Worm (Caenorhabditis elegans): ENCODE measurements around the gene cyp-34A2.
A peak's percentile ranks its signal among the peaks of the same experiment; 100 is the strongest.

The cyp-34A2 gene

ce11 chrV:15323417-15323816 lies 32.5 kb upstream of the cyp-34A2 start:
- TF ChIP-seq elt-2 (tag; optimal IDR thresholded peaks at IDR 0.05): peak; percentile 84
- peak; percentile 33 for TF ChIP-seq pqm-1 (tag; optimal IDR thresholded peaks at IDR 0.05)
- TF ChIP-seq ceh-82 (tag; optimal IDR thresholded peaks at IDR 0.05): no peak
- TF ChIP-seq dpl-1 (GFP tag; optimal IDR thresholded peaks at IDR 0.05): no peak
- TF ChIP-seq jun-1 (tag; optimal IDR thresholded peaks at IDR 0.05): peak; percentile 13
- no peak for TF ChIP-seq nhr-90 (tag; optimal IDR thresholded peaks at IDR 0.05; ENCODE audit: poor library complexity)

- TF ChIP-seq elt-2 (tag; optimal IDR thresholded peaks at IDR 0.05): peak; percentile 73
Observed at ce11 chrV:15322653-15323052, 31.8 kb upstream of the cyp-34A2 start, which contains the start of gene nhr-247. Gene nhr-247 (plus strand): TSS chrV:15322982.

ce11 chrV:15318638-15319037 lies 27.7 kb upstream of the cyp-34A2 start, which contains the start of gene nhr-291:
Gene nhr-291 (plus strand): TSS chrV:15318961.
- TF ChIP-seq pag-3 (tag; optimal IDR thresholded peaks at IDR 0.05; ENCODE audit: borderline replicate concordance, insufficient read depth): no peak
- TF ChIP-seq tbx-2 (tag; optimal IDR thresholded peaks at IDR 0.05): no peak
- TF ChIP-seq ceh-82 (tag; optimal IDR thresholded peaks at IDR 0.05): no peak
- peak; percentile 65 for TF ChIP-seq jun-1 (tag; optimal IDR thresholded peaks at IDR 0.05)
- TF ChIP-seq nhr-77 (tag; optimal IDR thresholded peaks at IDR 0.05): no peak
- peak in 1 of 2 experiments; percentile 45 for TF ChIP-seq lin-35 (GFP tag; optimal IDR thresholded peaks at IDR 0.05)
- TF ChIP-seq efl-1 (optimal IDR thresholded peaks at IDR 0.05): no peak
- peak in 1 of 2 experiments; percentile 14 for TF ChIP-seq efl-1 (GFP tag; optimal IDR thresholded peaks at IDR 0.05 in 1 of 2)
- peak; percentile 38 for TF ChIP-seq nhr-20 (tag; optimal IDR thresholded peaks at IDR 0.05)
- TF ChIP-seq pqm-1 (tag; optimal IDR thresholded peaks at IDR 0.05): peak; percentile 55
- TF ChIP-seq mdl-1 (tag; optimal IDR thresholded peaks at IDR 0.05): no peak
- TF ChIP-seq elt-2 (tag; optimal IDR thresholded peaks at IDR 0.05): peak; percentile 99
- peak; percentile 77 for TF ChIP-seq pax-3 (tag; optimal IDR thresholded peaks at IDR 0.05)

ce11 chrV:15315827-15316527 lies 25.1 kb upstream of the cyp-34A2 start, which contains the start of the genes srt-22 and nhr-246:
Gene srt-22 (minus strand): TSS chrV:15315927.
Gene nhr-246 (plus strand): TSS chrV:15316477.
- TF ChIP-seq elt-2 (tag; optimal IDR thresholded peaks at IDR 0.05) (peak; percentile 11), mdl-1 (tag; optimal IDR thresholded peaks at IDR 0.05) (no peak)

ce11 chrV:15313529-15313928 lies 22.6 kb upstream of the cyp-34A2 start:
- no peak for TF ChIP-seq nhr-28 (tag; optimal IDR thresholded peaks at IDR 0.05)
- no peak for TF ChIP-seq fos-1 (tag; optimal IDR thresholded peaks at IDR 0.05)
- TF ChIP-seq lsy-2 (tag; optimal IDR thresholded peaks at IDR 0.05): no peak
- TF ChIP-seq mep-1 (tag; optimal IDR thresholded peaks at IDR 0.05): no peak
- TF ChIP-seq vab-15 (tag; optimal IDR thresholded peaks at IDR 0.05): no peak
- TF ChIP-seq efl-1 (optimal IDR thresholded peaks at IDR 0.05): no peak
- no peak for TF ChIP-seq efl-1 (GFP tag; optimal IDR thresholded peaks at IDR 0.05 in 1 of 2)
- TF ChIP-seq egl-27 (tag; optimal IDR thresholded peaks at IDR 0.05): no peak
- no peak for TF ChIP-seq mab-9 (GFP tag; IDR thresholded peaks at IDR 0.05)
- TF ChIP-seq fkh-4 (tag; optimal IDR thresholded peaks at IDR 0.05; ENCODE audit: borderline replicate concordance): no peak
- TF ChIP-seq lin-35 (GFP tag; optimal IDR thresholded peaks at IDR 0.05): no peak
- no peak for TF ChIP-seq unc-86 (tag; optimal IDR thresholded peaks at IDR 0.05)
- no peak for TF ChIP-seq mef-2 (tag; optimal IDR thresholded peaks at IDR 0.05)
- no peak for TF ChIP-seq nhr-76 (tag; optimal IDR thresholded peaks at IDR 0.05)

ce11 chrV:15310780-15311179 lies 19.9 kb upstream of the cyp-34A2 start, which contains the start of gene irld-62:
Gene irld-62 (plus strand): TSS chrV:15311080.
- no peak for TF ChIP-seq nhr-19 (GFP tag; conservative IDR thresholded peaks at IDR 0.05)

ce11 chrV:15309011-15309410 lies 18.1 kb upstream of the cyp-34A2 start, which contains the start of gene srz-10:
Gene srz-10 (minus strand): TSS chrV:15309098.
- TF ChIP-seq pqm-1 (tag; optimal IDR thresholded peaks at IDR 0.05): no peak
- no peak for TF ChIP-seq ceh-88 (GFP tag; IDR thresholded peaks at IDR 0.05)
- TF ChIP-seq sup-37 (GFP tag; optimal IDR thresholded peaks at IDR 0.05): no peak
- TF ChIP-seq hlh-4 (tag; optimal IDR thresholded peaks at IDR 0.05): peak; percentile 98
- peak; percentile 47 for TF ChIP-seq nhr-71 (tag; optimal IDR thresholded peaks at IDR 0.05)
- no peak for TF ChIP-seq ets-5 (GFP tag; IDR thresholded peaks at IDR 0.05)
- no peak for TF ChIP-seq lin-35 (GFP tag; optimal IDR thresholded peaks at IDR 0.05)
- peak; percentile 64 for TF ChIP-seq fkh-8 (tag; optimal IDR thresholded peaks at IDR 0.05)
- peak; percentile 42 for TF ChIP-seq nhr-47 (tag; optimal IDR thresholded peaks at IDR 0.05)
- TF ChIP-seq unc-30 (tag; optimal IDR thresholded peaks at IDR 0.05): no peak
